Worm (Caenorhabditis elegans): ENCODE measurements around the gene T07G12.2.

DNA sequence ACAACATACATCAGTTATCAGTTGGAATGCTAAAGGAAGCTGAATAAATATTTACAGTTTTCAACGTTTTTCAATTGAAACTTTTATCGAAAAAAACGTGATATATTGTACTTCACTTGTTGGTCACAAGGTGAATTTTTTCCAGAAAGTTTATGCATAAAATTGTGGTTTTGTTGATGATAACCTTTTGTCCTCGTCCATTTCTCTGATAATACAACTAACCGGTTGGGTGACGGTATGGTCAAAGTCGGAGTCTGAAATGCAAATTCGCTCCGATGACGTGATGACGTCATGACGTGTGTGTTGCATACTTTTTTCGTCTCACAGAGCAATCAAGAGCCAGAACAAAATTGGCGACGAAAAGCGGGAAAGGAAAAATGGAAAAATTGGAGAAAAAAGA lies 19.1 kb upstream of the T07G12.2 start:
- TF ChIP-seq nhr-19 (GFP tag; conservative IDR thresholded peaks at IDR 0.05) (no peak; the same call in 1 of the 2 replicates), Y116A8C.19 (tag; optimal IDR thresholded peaks at IDR 0.05; ENCODE audit: borderline replicate concordance) (no peak), blmp-1 (tag; optimal IDR thresholded peaks at IDR 0.05) (no peak), ces-1 (GFP tag; optimal IDR thresholded peaks at IDR 0.05) (no peak), dpl-1 (GFP tag; optimal IDR thresholded peaks at IDR 0.05) (no peak)
